Fruit fly (Drosophila melanogaster): ENCODE results near the gene CG6204.
A peak's percentile ranks its signal among the peaks of the same experiment; 100 is the strongest.

Gene CG6204

DNA sequence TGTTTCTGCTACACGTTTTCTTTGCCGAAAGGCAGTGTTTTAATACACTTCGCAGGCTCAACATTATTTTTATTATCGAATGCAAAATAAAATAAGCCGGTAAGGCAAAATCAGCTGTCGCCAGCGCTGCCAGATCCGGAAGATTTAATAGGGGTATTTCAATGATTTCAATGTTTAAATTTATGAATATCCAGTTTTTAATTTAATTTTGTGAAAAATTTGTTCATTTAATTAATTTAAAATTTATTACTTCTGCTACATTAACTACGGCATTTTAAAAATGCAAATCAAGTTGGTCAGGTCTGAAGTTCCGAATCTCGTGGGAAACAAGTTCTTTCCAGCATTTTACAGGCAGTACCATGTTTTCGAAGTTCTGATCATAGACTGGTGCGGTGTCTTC is 44.8 kb upstream of the CG6204 start, which contains the start of gene Slimp (continued):
- TF ChIP-seq pzg (GFP tag; optimal IDR thresholded peaks at IDR 0.05): peak; percentile 34
- peak; percentile 49 for TF ChIP-seq stwl (tag; optimal IDR thresholded peaks at IDR 0.05)
- no peak for TF ChIP-seq zen (tag; optimal IDR thresholded peaks at IDR 0.05)
- TF ChIP-seq Bteb2 (GFP tag; optimal IDR thresholded peaks at IDR 0.05): no peak
- TF ChIP-seq CG10565 (GFP tag; optimal IDR thresholded peaks at IDR 0.05): no peak
- TF ChIP-seq CG18619 (GFP tag; optimal IDR thresholded peaks at IDR 0.05): no peak
- no peak for TF ChIP-seq wdn (GFP tag; IDR thresholded peaks at IDR 0.05)
- TF ChIP-seq Dp (GFP tag; optimal IDR thresholded peaks at IDR 0.05): peak; percentile 29
- no peak for TF ChIP-seq hbn (GFP tag; IDR thresholded peaks at IDR 0.05; ENCODE audit: partially characterized antibody)
- peak; percentile 20; the same call in 1 of the 2 replicates for TF ChIP-seq sna (GFP tag; IDR thresholded peaks at IDR 0.05; ENCODE audit: partially characterized antibody)
- TF ChIP-seq ken (GFP tag; IDR thresholded peaks at IDR 0.05): no peak
- peak; percentile 5; the same call in 1 of the 2 replicates for TF ChIP-seq CG3847 (GFP tag; IDR thresholded peaks at IDR 0.05)
- TF ChIP-seq Bdp1 (GFP tag; optimal IDR thresholded peaks at IDR 0.05): no peak
- no peak for TF ChIP-seq ro (GFP tag; IDR thresholded peaks at IDR 0.05)
- TF ChIP-seq CG33557 (GFP tag; optimal IDR thresholded peaks at IDR 0.05): no peak
- TF ChIP-seq cad (GFP tag; optimal IDR thresholded peaks at IDR 0.05): no peak
- no peak for TF ChIP-seq CG6654 (GFP tag; optimal IDR thresholded peaks at IDR 0.05)
- no peak for TF ChIP-seq CG13123 (GFP tag; optimal IDR thresholded peaks at IDR 0.05)
- TF ChIP-seq CG12391 (tag; optimal IDR thresholded peaks at IDR 0.05): peak; percentile 40
- TF ChIP-seq CG3838 (GFP tag; optimal IDR thresholded peaks at IDR 0.05): no peak
- peak; percentile 7 for TF ChIP-seq lbe (GFP tag; optimal IDR thresholded peaks at IDR 0.05)
- TF ChIP-seq vvl (GFP tag; IDR thresholded peaks at IDR 0.05): 0 out of 2 replicates have a peak, but pooled peaks have one; percentile 34
- no peak for TF ChIP-seq ewg (GFP tag; optimal IDR thresholded peaks at IDR 0.05)
- TF ChIP-seq Ets97D (GFP tag; optimal IDR thresholded peaks at IDR 0.05): peak; percentile 20
- TF ChIP-seq CG43689 (GFP tag; IDR thresholded peaks at IDR 0.05): no peak
- 0 out of 2 replicates have a peak, but pooled peaks have one; percentile 24 for TF ChIP-seq CG31441 (GFP tag; IDR thresholded peaks at IDR 0.05)
- no peak for TF ChIP-seq Oaz (GFP tag; IDR thresholded peaks at IDR 0.05)
- no peak for TF ChIP-seq CG1792 (GFP tag; optimal IDR thresholded peaks at IDR 0.05)
- peak; percentile 52; the same call in 1 of the 4 replicates for TF ChIP-seq Dll (GFP tag; IDR thresholded peaks at IDR 0.05; ENCODE audit: partially characterized antibody)
- TF ChIP-seq Scr (GFP tag; IDR thresholded peaks at IDR 0.05; ENCODE audit: partially characterized antibody): 0 out of 2 replicates have a peak, but pooled peaks have one; percentile 2
- no peak for TF ChIP-seq chif (GFP tag; optimal IDR thresholded peaks at IDR 0.05)
- TF ChIP-seq Fer1 (GFP tag; optimal IDR thresholded peaks at IDR 0.05): peak; percentile 13
- TF ChIP-seq fd64A (GFP tag; optimal IDR thresholded peaks at IDR 0.05): no peak
- TF ChIP-seq Abd-B (GFP tag; optimal IDR thresholded peaks at IDR 0.05): no peak
- TF ChIP-seq yki (optimal IDR thresholded peaks at IDR 0.05): no peak
- TF ChIP-seq CG12942 (GFP tag; optimal IDR thresholded peaks at IDR 0.05): no peak
- no peak for TF ChIP-seq HLH4C (GFP tag; IDR thresholded peaks at IDR 0.05; ENCODE audit: partially characterized antibody)
- TF ChIP-seq cwo (GFP tag; optimal IDR thresholded peaks at IDR 0.05): no peak
- no peak for TF ChIP-seq Poxn (GFP tag; IDR thresholded peaks at IDR 0.05)
- TF ChIP-seq caup (GFP tag; optimal IDR thresholded peaks at IDR 0.05; ENCODE audit: severe bottlenecking): no peak
- TF ChIP-seq CG9797 (GFP tag; optimal IDR thresholded peaks at IDR 0.05): no peak
- no peak for TF ChIP-seq en (GFP tag; optimal IDR thresholded peaks at IDR 0.05)
- TF ChIP-seq CG15514 (GFP tag; optimal IDR thresholded peaks at IDR 0.05): peak; percentile 89
- TF ChIP-seq CG4617 (GFP tag; optimal IDR thresholded peaks at IDR 0.05; ENCODE audit: borderline replicate concordance): peak; percentile 11
- TF ChIP-seq CG1603 (tag; optimal IDR thresholded peaks at IDR 0.05): no peak
- peak; percentile 29; the same call in 1 of the 2 replicates for TF ChIP-seq slbo (GFP tag; IDR thresholded peaks at IDR 0.05)
- no peak for TF ChIP-seq CG34376 (GFP tag; optimal IDR thresholded peaks at IDR 0.05)
- TF ChIP-seq NC2β (GFP tag; optimal IDR thresholded peaks at IDR 0.05): no peak
- peak; percentile 21 for TF ChIP-seq CG13296 (GFP tag; optimal IDR thresholded peaks at IDR 0.05)
- TF ChIP-seq CG3163 (GFP tag; optimal IDR thresholded peaks at IDR 0.05): no peak
- no peak for TF ChIP-seq ase (GFP tag; IDR thresholded peaks at IDR 0.05)
